Worm (Caenorhabditis elegans) whole organism, L3 larva: Measurements from ENCODE around the gene txdc-9.

Experiments
- R02D3.7 ChIP-seq: fragments of 150-350 bp; optimal IDR thresholded peaks from 2 replicates; lab custom pipeline; 2014; ENCODE audit warnings: missing biosample characterization, missing genetic modification characterization
- aly-2 ChIP-seq: fragments of 150-350 bp; optimal IDR thresholded peaks from 2 replicates; lab custom pipeline; 2014; ENCODE audit warnings: missing biosample characterization, missing genetic modification characterization
- ama-1 ChIP-seq: fragments of 150-350 bp; optimal IDR thresholded peaks from 2 replicates; lab custom pipeline; 2018
- ceh-16 ChIP-seq: sonication (generic microtip); optimal IDR thresholded peaks from 2 replicates; lab custom pipeline; 2017; ENCODE audit warnings: missing biosample characterization, missing genetic modification characterization
- ceh-28 ChIP-seq: fragments of 150-350 bp; optimal IDR thresholded peaks from 2 replicates; lab custom pipeline; 2014; ENCODE audit warnings: missing biosample characterization, missing genetic modification reagents, missing genetic modification characterization
- ceh-82 ChIP-seq: fragments of 150-350 bp; optimal IDR thresholded peaks from 2 replicates; lab custom pipeline; 2014; ENCODE audit warnings: missing biosample characterization, missing genetic modification characterization
- egl-27 ChIP-seq: sonication (generic microtip); optimal IDR thresholded peaks from 4 replicates; lab custom pipeline; 2017; ENCODE audit warnings: missing biosample characterization, missing genetic modification reagents, missing genetic modification characterization
- egl-5 ChIP-seq: fragments of 150-350 bp; optimal IDR thresholded peaks from 2 replicates; lab custom pipeline; 2017; ENCODE audit warnings: missing biosample characterization, missing genetic modification reagents, missing genetic modification characterization, inconsistent platforms
- elt-2 ChIP-seq: sonication (generic microtip); optimal IDR thresholded peaks from 2 replicates; lab custom pipeline; 2016; ENCODE audit warnings: missing genetic modification reagents, mild to moderate bottlenecking, missing genetic modification characterization, missing compliant biosample characterization
- elt-3 ChIP-seq, 3 experiments: fragments of 150-350 bp in 1 of 3; sonication (generic microtip) in 2 of 3; optimal IDR thresholded peaks; 2 replicates in 2 of 3; 4 replicates in 1 of 3; lab custom pipeline; 2014 to 2017; ENCODE audit warnings: missing biosample characterization in 3 of 3, missing genetic modification characterization in 3 of 3
- eor-1 ChIP-seq, 2 experiments: fragments of 150-350 bp; optimal IDR thresholded peaks; 2 replicates each; lab custom pipeline; 2014 to 2018; ENCODE audit warnings: missing biosample characterization in 2 of 2, missing genetic modification characterization in 2 of 2
- fkh-2 ChIP-seq: fragments of 150-350 bp; optimal IDR thresholded peaks from 2 replicates; lab custom pipeline; 2014; ENCODE audit warnings: missing biosample characterization, missing genetic modification reagents, missing genetic modification characterization
- fos-1 ChIP-seq: fragments of 150-350 bp; optimal IDR thresholded peaks from 2 replicates; lab custom pipeline; 2014; ENCODE audit warnings: missing biosample characterization, missing genetic modification characterization
- hmg-11 ChIP-seq: sonication (generic microtip); optimal IDR thresholded peaks from 2 replicates; lab custom pipeline; 2016; ENCODE audit warnings: missing genetic modification characterization, missing compliant biosample characterization
- jun-1 ChIP-seq: fragments of 150-350 bp; optimal IDR thresholded peaks from 2 replicates; lab custom pipeline; 2014; ENCODE audit warnings: missing biosample characterization, missing genetic modification reagents, missing genetic modification characterization
- lin-15B ChIP-seq: fragments of 150-350 bp; optimal IDR thresholded peaks from 2 replicates; lab custom pipeline; 2014; ENCODE audit warnings: missing biosample characterization, missing genetic modification characterization
- lin-39 ChIP-seq: fragments of 150-350 bp; optimal IDR thresholded peaks from 2 replicates; lab custom pipeline; 2018; ENCODE audit warnings: missing biosample characterization, missing genetic modification reagents, missing genetic modification characterization
- lsy-12 ChIP-seq: sonication (generic microtip); optimal IDR thresholded peaks from 2 replicates; lab custom pipeline; 2016; ENCODE audit warnings: mild to moderate bottlenecking, missing genetic modification characterization, missing compliant biosample characterization
- mdl-1 ChIP-seq: fragments of 150-350 bp; optimal IDR thresholded peaks from 2 replicates; lab custom pipeline; 2014; ENCODE audit warnings: missing biosample characterization, missing genetic modification characterization
- mml-1 ChIP-seq: fragments of 150-350 bp; sonication (generic microtip); optimal IDR thresholded peaks from 3 replicates; lab custom pipeline; 2014; ENCODE audit warnings: missing biosample characterization, missing genetic modification characterization
- nfya-1 ChIP-seq: sonication (generic microtip); optimal IDR thresholded peaks from 2 replicates; lab custom pipeline; 2017; ENCODE audit warnings: missing genetic modification characterization, mild to moderate bottlenecking, missing compliant biosample characterization, antibody characterized with exemption, moderate library complexity; ENCODE audit not compliant: insufficient read depth
- nhr-11 ChIP-seq: fragments of 150-350 bp; optimal IDR thresholded peaks from 2 replicates; lab custom pipeline; 2014; ENCODE audit warnings: missing biosample characterization, missing genetic modification characterization
- nhr-12 ChIP-seq: fragments of 150-350 bp; optimal IDR thresholded peaks from 2 replicates; lab custom pipeline; 2014; ENCODE audit warnings: missing biosample characterization, missing genetic modification characterization
- nhr-23 ChIP-seq: fragments of 150-350 bp; optimal IDR thresholded peaks from 2 replicates; lab custom pipeline; 2014; ENCODE audit warnings: missing biosample characterization, missing genetic modification reagents, missing genetic modification characterization
- nhr-237 ChIP-seq: fragments of 150-350 bp; optimal IDR thresholded peaks from 2 replicates; lab custom pipeline; 2014; ENCODE audit warnings: missing biosample characterization, missing genetic modification characterization
- nhr-25 ChIP-seq: sonication (generic microtip); optimal IDR thresholded peaks from 2 replicates; lab custom pipeline; 2017; ENCODE audit warnings: missing biosample characterization, missing genetic modification characterization
- nhr-28 ChIP-seq: fragments of 150-350 bp; optimal IDR thresholded peaks from 2 replicates; lab custom pipeline; 2014; ENCODE audit warnings: missing biosample characterization, missing genetic modification characterization
- nhr-43 ChIP-seq: sonication (generic microtip); optimal IDR thresholded peaks from 2 replicates; lab custom pipeline; 2016; ENCODE audit warnings: mild to moderate bottlenecking, missing genetic modification characterization, missing compliant biosample characterization; ENCODE audit not compliant: poor library complexity, severe bottlenecking
- nhr-67 ChIP-seq: fragments of 150-350 bp; optimal IDR thresholded peaks from 2 replicates; lab custom pipeline; 2014; ENCODE audit warnings: missing biosample characterization, missing genetic modification characterization
- pha-4 ChIP-seq: fragments of 150-350 bp; optimal IDR thresholded peaks from 2 replicates; lab custom pipeline; 2014; ENCODE audit warnings: missing biosample characterization, missing genetic modification reagents, missing genetic modification characterization
- pqm-1 ChIP-seq: fragments of 150-350 bp; optimal IDR thresholded peaks from 2 replicates; lab custom pipeline; 2017; ENCODE audit warnings: missing biosample characterization, missing genetic modification characterization, inconsistent platforms
- sea-2 ChIP-seq: fragments of 150-350 bp; sonication (generic microtip); optimal IDR thresholded peaks from 4 replicates; lab custom pipeline; 2014; ENCODE audit warnings: missing biosample characterization, missing genetic modification reagents, missing genetic modification characterization
- skn-1 ChIP-seq: fragments of 150-350 bp; optimal IDR thresholded peaks from 2 replicates; lab custom pipeline; 2014; ENCODE audit warnings: missing biosample characterization, missing genetic modification characterization
- snpc-4 ChIP-seq: fragments of 150-350 bp; optimal IDR thresholded peaks from 2 replicates; lab custom pipeline; 2014; ENCODE audit warnings: missing biosample characterization, missing genetic modification characterization
- tbx-2 ChIP-seq: sonication (generic microtip); optimal IDR thresholded peaks from 2 replicates; lab custom pipeline; 2016; ENCODE audit warnings: mild to moderate bottlenecking, missing genetic modification characterization, missing compliant biosample characterization
- unc-62 ChIP-seq: fragments of 150-350 bp; sonication (generic microtip); optimal IDR thresholded peaks from 4 replicates; lab custom pipeline; 2014; ENCODE audit warnings: missing biosample characterization, missing genetic modification reagents, missing genetic modification characterization
- zag-1 ChIP-seq: fragments of 150-350 bp; optimal IDR thresholded peaks from 2 replicates; lab custom pipeline; 2014; ENCODE audit warnings: missing biosample characterization, missing genetic modification characterization
- ztf-11 ChIP-seq: fragments of 150-350 bp; optimal IDR thresholded peaks from 2 replicates; lab custom pipeline; 2014; ENCODE audit warnings: missing biosample characterization, missing genetic modification characterization

txdc-9 gene

ce11 chrIII:6446807-6447206, 14.8 kb downstream of the txdc-9 start, which contains the start of gene let-721:
let-721 (minus strand) TSS chrIII:6446907.
- TF ChIP-seq pha-4 (tag; lab: Kevin White, UChicago) (no peak), mml-1 (tag; lab: Kevin White, UChicago) (no peak), tbx-2 (tag; lab: Kevin White, UChicago) (no peak), lin-39 (tag; lab: Kevin White, UChicago) (no peak), ama-1 (lab: Kevin White, UChicago) (no peak), fos-1 (no peak), R02D3.7 (no peak), ztf-11 (tag; lab: Kevin White, UChicago) (no peak)
- TF ChIP-seq, all 47 proteins: peak for 0

- peak; percentile 43 for TF ChIP-seq hmg-11 (tag; lab: Kevin White, UChicago)
- TF ChIP-seq elt-3 (tag; optimal IDR thresholded peaks at IDR 0.05; lab: Kevin White, UChicago), result no peak
- TF ChIP-seq mdl-1, result peak; percentile 53
- TF ChIP-seq nhr-67 (tag; lab: Kevin White, UChicago), result no peak
- peak; percentile 32 for TF ChIP-seq snpc-4
- TF ChIP-seq nhr-43, result peak; percentile 81
- TF ChIP-seq ztf-11 (tag; lab: Kevin White, UChicago), result no peak
- TF ChIP-seq lsy-12 (tag; lab: Kevin White, UChicago), result peak; percentile 62
- TF ChIP-seq nhr-23 (tag; lab: Kevin White, UChicago), result peak; percentile 57
- TF ChIP-seq egl-5 (tag; lab: Kevin White, UChicago), result no peak
- TF ChIP-seq sea-2 (GFP tag; lab: Kevin White, UChicago), result no peak
- peak; percentile 58 for TF ChIP-seq nfya-1 (tag; lab: Kevin White, UChicago)
- TF ChIP-seq ceh-16 (tag; lab: Kevin White, UChicago), result no peak
- TF ChIP-seq mml-1 (tag; lab: Kevin White, UChicago), result no peak
- TF ChIP-seq zag-1 (tag; lab: Kevin White, UChicago), result no peak
- peak; percentile 80 for TF ChIP-seq elt-2
- no peak for TF ChIP-seq nhr-12 (tag; lab: Kevin White, UChicago)
- TF ChIP-seq aly-2 (tag; lab: Kevin White, UChicago), result no peak
- peak; percentile 60 for TF ChIP-seq pqm-1 (tag; lab: Kevin White, UChicago)
- peak; percentile 9 for TF ChIP-seq jun-1 (tag; lab: Kevin White, UChicago)
- TF ChIP-seq nhr-25, result peak; percentile 58
- TF ChIP-seq nhr-11, result peak; percentile 40
- peak; percentile 8 for TF ChIP-seq ceh-28
- no peak for TF ChIP-seq eor-1 (tag; optimal IDR thresholded peaks at IDR 0.05; lab: Kevin White, UChicago)
- peak; percentile 56 for TF ChIP-seq pha-4 (tag; lab: Kevin White, UChicago)
Observed at ce11 chrIII:6447521-6447920, 15.5 kb downstream of the txdc-9 start.

ce11 chrIII:6449854-6450253, 17.9 kb downstream of the txdc-9 start:
- TF ChIP-seq hmg-11 (tag; lab: Kevin White, UChicago) (no peak), nhr-25 (no peak), fos-1 (no peak), nhr-43 (no peak), nhr-23 (tag; lab: Kevin White, UChicago) (no peak), ceh-28 (no peak), pqm-1 (tag; lab: Kevin White, UChicago) (no peak), ceh-82 (tag; lab: Kevin White, UChicago) (no peak), eor-1 (tag; optimal IDR thresholded peaks at IDR 0.05; lab: Kevin White, UChicago) (no peak), mml-1 (tag; lab: Kevin White, UChicago) (no peak), unc-62 (GFP tag; lab: Kevin White, UChicago) (no peak), aly-2 (tag; lab: Kevin White, UChicago) (no peak), fkh-2 (tag; lab: Kevin White, UChicago) (no peak), snpc-4 (no peak)

- TF ChIP-seq mdl-1, result no peak
- no peak for TF ChIP-seq skn-1
- no peak for TF ChIP-seq nhr-43
- TF ChIP-seq lin-15B (tag; lab: Kevin White, UChicago), result no peak
- TF ChIP-seq nhr-28, result no peak
- TF ChIP-seq nhr-237 (tag; lab: Kevin White, UChicago), result no peak
- no peak for TF ChIP-seq fkh-2 (tag; lab: Kevin White, UChicago)
- no peak for TF ChIP-seq unc-62 (GFP tag; lab: Kevin White, UChicago)
- no peak for TF ChIP-seq ceh-16 (tag; lab: Kevin White, UChicago)
- TF ChIP-seq egl-27, result no peak
- no peak for TF ChIP-seq R02D3.7
- no peak for TF ChIP-seq lsy-12 (tag; lab: Kevin White, UChicago)
- TF ChIP-seq pha-4 (tag; lab: Kevin White, UChicago), result no peak
- TF ChIP-seq aly-2 (tag; lab: Kevin White, UChicago), result no peak
Observed at ce11 chrIII:6450596-6450995, 18.6 kb downstream of the txdc-9 start, which contains the start of gene T26A5.6. T26A5.6 (minus strand) TSS chrIII:6450696.
